Fruit fly (Drosophila melanogaster) whole organism, embryonic: ENCODE data around the gene Rpn2.

Experiments used
- Antp ChIP-seq: fragments of 200-800 bp; sonication (Bioruptor generic); optimal IDR thresholded peaks from 3 replicates; lab custom pipeline; 2016; ENCODE audit warnings: missing biosample characterization, missing genetic modification characterization
- Asciz ChIP-seq: fragments of 200-800 bp; sonication (Bioruptor generic); optimal IDR thresholded peaks from 2 replicates; lab custom pipeline; 2017; ENCODE audit warnings: missing biosample characterization, mild to moderate bottlenecking, missing genetic modification characterization, missing genetic modification reagents
- B-H1 ChIP-seq: fragments of 200-800 bp; sonication (Bioruptor generic); IDR thresholded peaks from 3 replicates; pipeline ENCODE4 v1.3.6; 2022; ENCODE audit warnings: missing biosample characterization, missing genetic modification characterization
- CG10462 ChIP-seq: fragments of 200-800 bp; sonication (Bioruptor generic); optimal IDR thresholded peaks from 2 replicates; lab custom pipeline; 2016; ENCODE audit warnings: missing biosample characterization, missing genetic modification characterization
- CG12299 ChIP-seq: fragments of 200-800 bp; sonication (Bioruptor generic); optimal IDR thresholded peaks from 2 replicates; lab custom pipeline; 2018; ENCODE audit warnings: missing biosample characterization, mild to moderate bottlenecking, missing genetic modification characterization
- CG13894 ChIP-seq: fragments of 200-800 bp; sonication (Bioruptor generic); optimal IDR thresholded peaks from 3 replicates; lab custom pipeline; 2018; ENCODE audit warnings: missing biosample characterization, mild to moderate bottlenecking, missing genetic modification characterization, moderate library complexity
- CG15269 ChIP-seq: fragments of 200-800 bp; sonication (Bioruptor generic); optimal IDR thresholded peaks from 2 replicates; lab custom pipeline; 2018; ENCODE audit warnings: missing biosample characterization, mild to moderate bottlenecking, missing genetic modification characterization, moderate library complexity
- CG17186 ChIP-seq: fragments of 200-800 bp; sonication (Bioruptor generic); optimal IDR thresholded peaks from 3 replicates; lab custom pipeline; 2017; ENCODE audit warnings: missing biosample characterization, missing genetic modification reagents, missing genetic modification characterization
- CG2875 ChIP-seq: fragments of 200-800 bp; sonication (Bioruptor generic); optimal IDR thresholded peaks from 2 replicates; lab custom pipeline; 2017; ENCODE audit warnings: missing biosample characterization, mild to moderate bottlenecking, missing genetic modification characterization, missing genetic modification reagents
- CG6254 ChIP-seq: fragments of 200-800 bp; sonication (Bioruptor generic); optimal IDR thresholded peaks from 3 replicates; lab custom pipeline; 2017; ENCODE audit warnings: mild to moderate bottlenecking, missing biosample characterization, missing genetic modification reagents, missing genetic modification characterization
- CG6689 ChIP-seq: fragments of 200-800 bp; sonication (Bioruptor generic); IDR thresholded peaks from 2 replicates; pipeline ENCODE4 v1.3.6; 2022; ENCODE audit warnings: missing biosample characterization, missing genetic modification characterization
- CG8089 ChIP-seq: fragments of 200-800 bp; sonication (Bioruptor generic); optimal IDR thresholded peaks from 3 replicates; lab custom pipeline; 2016; ENCODE audit warnings: missing biosample characterization, missing genetic modification characterization
- CHES-1-like ChIP-seq: fragments of 200-800 bp; sonication (Bioruptor generic); optimal IDR thresholded peaks from 2 replicates; lab custom pipeline; 2016; ENCODE audit warnings: missing biosample characterization, missing genetic modification characterization
- CoRest ChIP-seq: fragments of 200-800 bp; sonication (Bioruptor generic); optimal IDR thresholded peaks from 3 replicates; lab custom pipeline; 2018; ENCODE audit warnings: missing biosample characterization, mild to moderate bottlenecking, missing genetic modification characterization, moderate library complexity
- D ChIP-seq, 2 experiments: fragments of 200-800 bp in 1 of 2; fragments of >200 bp in 1 of 2; sonication (Bioruptor generic) in 1 of 2; optimal IDR thresholded peaks; 2 replicates in 1 of 2; 3 replicates in 1 of 2; lab custom pipeline; 2017; ENCODE audit warnings: mild to moderate bottlenecking in 1 of 2, missing biosample characterization in 1 of 2, missing genetic modification characterization in 1 of 2, missing genetic modification reagents in 1 of 2
- Doc2 ChIP-seq: fragments of 200-800 bp; sonication (Bioruptor generic); IDR thresholded peaks from 2 replicates; pipeline ENCODE4 v1.3.6; 2022; ENCODE audit warnings: missing biosample characterization, missing genetic modification characterization
- Dref ChIP-seq: fragments of 200-800 bp; sonication (Bioruptor generic); IDR thresholded peaks from 2 replicates; pipeline ENCODE4 v1.3.6; 2022; ENCODE audit warnings: missing biosample characterization, missing genetic modification characterization
- ERR ChIP-seq: fragments of 200-800 bp; sonication (Bioruptor generic); optimal IDR thresholded peaks from 2 replicates; lab custom pipeline; 2016; ENCODE audit warnings: missing biosample characterization, missing genetic modification characterization
- HmgD ChIP-seq: fragments of 200-800 bp; sonication (Bioruptor generic); optimal IDR thresholded peaks from 3 replicates; lab custom pipeline; 2016; ENCODE audit warnings: missing biosample characterization, missing genetic modification characterization
- Med ChIP-seq: fragments of 200-800 bp; sonication (Bioruptor generic); peaks from one replicate; lab custom pipeline; 2016; ENCODE audit warnings: missing biosample characterization, missing genetic modification characterization, mild to moderate bottlenecking, inconsistent platforms, moderate library complexity
- NC2α ChIP-seq: fragments of 200-800 bp; sonication (Bioruptor generic); optimal IDR thresholded peaks from 2 replicates; lab custom pipeline; 2016; ENCODE audit warnings: missing biosample characterization, missing genetic modification characterization
- NC2β ChIP-seq: fragments of 200-800 bp; sonication (Bioruptor generic); optimal IDR thresholded peaks from 2 replicates; lab custom pipeline; 2016; ENCODE audit warnings: missing biosample characterization, missing genetic modification characterization
- Nf-YB ChIP-seq: fragments of 200-800 bp; sonication (Bioruptor generic); optimal IDR thresholded peaks from 3 replicates; lab custom pipeline; 2019; ENCODE audit warnings: missing biosample characterization, mild to moderate bottlenecking, missing genetic modification characterization, moderate library complexity
- Ptx1 ChIP-seq: fragments of 200-800 bp; sonication (Bioruptor generic); IDR thresholded peaks from 2 replicates; pipeline ENCODE4 v1.3.6; 2022; ENCODE audit warnings: missing biosample characterization, missing genetic modification characterization
- Sox102F ChIP-seq: fragments of 200-800 bp; sonication (Bioruptor generic); optimal IDR thresholded peaks from 2 replicates; lab custom pipeline; 2018; ENCODE audit warnings: missing biosample characterization, mild to moderate bottlenecking, missing genetic modification characterization, moderate library complexity
- Sry-β ChIP-seq: fragments of 200-800 bp; sonication (Bioruptor generic); optimal IDR thresholded peaks from 2 replicates; lab custom pipeline; 2018; ENCODE audit warnings: missing biosample characterization, mild to moderate bottlenecking, missing genetic modification characterization, moderate library complexity
- Sry-δ ChIP-seq: fragments of 200-800 bp; sonication (Bioruptor generic); optimal IDR thresholded peaks from 2 replicates; lab custom pipeline; 2016; ENCODE audit warnings: missing biosample characterization, missing genetic modification characterization
- Usf ChIP-seq: fragments of 200-800 bp; sonication (Bioruptor generic); optimal IDR thresholded peaks from 2 replicates; lab custom pipeline; 2017; ENCODE audit warnings: missing genotype, missing biosample characterization, missing genetic modification characterization
- ase ChIP-seq: fragments of 200-800 bp; sonication (Bioruptor generic); IDR thresholded peaks from 3 replicates; pipeline ENCODE4 v1.3.6; 2022; ENCODE audit warnings: missing biosample characterization, missing genetic modification characterization
- cato ChIP-seq: fragments of 200-800 bp; sonication (Bioruptor generic); optimal IDR thresholded peaks from 2 replicates; lab custom pipeline; 2016; ENCODE audit warnings: missing biosample characterization, missing genetic modification characterization, borderline replicate concordance
- chn ChIP-seq: fragments of 200-800 bp; sonication (Bioruptor generic); optimal IDR thresholded peaks from 2 replicates; lab custom pipeline; 2016; ENCODE audit warnings: missing biosample characterization, missing genetic modification characterization
- ci ChIP-seq: fragments of 200-800 bp; sonication (Bioruptor generic); IDR thresholded peaks from 3 replicates; pipeline ENCODE4 v1.3.6; 2022; ENCODE audit warnings: missing biosample characterization, missing genetic modification characterization
- fu2 ChIP-seq: fragments of 200-800 bp; sonication (Bioruptor generic); optimal IDR thresholded peaks from 2 replicates; lab custom pipeline; 2016; ENCODE audit warnings: missing biosample characterization, missing genetic modification characterization
- gsb-n ChIP-seq: fragments of 200-800 bp; sonication (Bioruptor generic); optimal IDR thresholded peaks from 3 replicates; lab custom pipeline; 2018; ENCODE audit warnings: missing biosample characterization, mild to moderate bottlenecking, missing genetic modification characterization
- ham ChIP-seq: fragments of 200-800 bp; sonication (Bioruptor generic); IDR thresholded peaks from 2 replicates; pipeline ENCODE4 v1.3.6; 2022; ENCODE audit warnings: missing biosample characterization, missing genetic modification characterization
- jing ChIP-seq: fragments of 200-800 bp; sonication (Bioruptor generic); optimal IDR thresholded peaks from 2 replicates; lab custom pipeline; 2018; ENCODE audit warnings: missing biosample characterization, mild to moderate bottlenecking, missing genetic modification characterization
- kni ChIP-seq: fragments of 200-800 bp; sonication (Bioruptor generic); optimal IDR thresholded peaks from 3 replicates; lab custom pipeline; 2017; ENCODE audit warnings: mild to moderate bottlenecking, missing biosample characterization, missing genetic modification reagents, missing genetic modification characterization
- peb ChIP-seq: fragments of 200-800 bp; sonication (Bioruptor generic); IDR thresholded peaks from 2 replicates; pipeline ENCODE4 v1.3.6; 2022; ENCODE audit warnings: missing biosample characterization, missing genetic modification characterization
- pfk ChIP-seq: fragments of 200-800 bp; sonication (Bioruptor generic); optimal IDR thresholded peaks from 2 replicates; lab custom pipeline; 2018; ENCODE audit warnings: missing biosample characterization, mild to moderate bottlenecking, missing genetic modification characterization, moderate library complexity
- ranshi ChIP-seq: fragments of 200-800 bp; sonication (Bioruptor generic); IDR thresholded peaks from 2 replicates; pipeline ENCODE4 v1.3.6; 2022; ENCODE audit warnings: missing biosample characterization, missing genetic modification characterization
- schlank ChIP-seq: fragments of 200-800 bp; sonication (Bioruptor generic); optimal IDR thresholded peaks from 2 replicates; lab custom pipeline; 2018; ENCODE audit warnings: missing biosample characterization, mild to moderate bottlenecking, missing genetic modification characterization
- toy ChIP-seq: fragments of 200-800 bp; sonication (Bioruptor generic); IDR thresholded peaks from 2 replicates; pipeline ENCODE4 v1.3.6; 2022; ENCODE audit warnings: missing biosample characterization, missing genetic modification characterization
- ttk ChIP-seq: fragments of 200-800 bp; sonication (Bioruptor generic); IDR thresholded peaks from 2 replicates; pipeline ENCODE4 v2.1.2; 2022; ENCODE audit warnings: missing biosample characterization, missing genetic modification characterization
- tx ChIP-seq: fragments of 200-800 bp; sonication (Bioruptor generic); optimal IDR thresholded peaks from 2 replicates; lab custom pipeline; 2016; ENCODE audit warnings: missing biosample characterization, missing genetic modification characterization
- wdn ChIP-seq: fragments of 200-800 bp; sonication (Bioruptor generic); IDR thresholded peaks from 2 replicates; pipeline ENCODE4 v1.3.6; 2022; ENCODE audit warnings: missing biosample characterization, missing genetic modification characterization
- zf30C ChIP-seq: fragments of 200-800 bp; sonication (Bioruptor generic); optimal IDR thresholded peaks from 3 replicates; lab custom pipeline; 2018; ENCODE audit warnings: missing biosample characterization, mild to moderate bottlenecking, missing genetic modification characterization

The Rpn2 gene

DNA sequence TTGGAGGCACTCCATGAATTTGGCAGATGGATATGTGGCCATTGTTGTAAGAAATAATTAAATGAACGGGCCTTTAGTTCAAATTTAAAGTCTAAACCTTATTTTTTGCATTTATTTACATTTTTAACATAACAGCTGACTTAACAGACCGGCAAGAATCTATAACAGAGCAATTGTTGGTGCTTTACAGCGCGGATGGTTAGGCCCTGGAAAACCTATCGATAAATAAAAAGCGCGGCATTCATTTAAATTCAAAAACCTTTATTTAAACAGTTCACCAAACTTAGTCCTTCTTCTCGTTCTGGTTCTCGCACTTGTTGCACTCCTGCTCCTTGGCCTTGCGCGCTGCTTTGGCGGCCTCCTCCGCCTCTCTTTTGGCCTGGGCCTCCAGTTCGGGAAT, 49.1 kb downstream of the Rpn2 start, which contains the start of gene Mesh1 (continued):
- TF ChIP-seq CG17186 (GFP tag; lab: Kevin White, UChicago): peak; percentile 82
- no peak for TF ChIP-seq jing (GFP tag; lab: Kevin White, UChicago)
- peak; percentile 69 for TF ChIP-seq Dref (GFP tag; lab: Robert Waterston, UW)
- TF ChIP-seq Usf (GFP tag; lab: Kevin White, UChicago): no peak
- no peak for TF ChIP-seq CG2875 (GFP tag; lab: Kevin White, UChicago)
- TF ChIP-seq Sry-δ (GFP tag; lab: Kevin White, UChicago): peak; percentile 6
- TF ChIP-seq ci (GFP tag; lab: Robert Waterston, UW): no peak
- no peak for TF ChIP-seq CG13894
- TF ChIP-seq CoRest (tag; lab: Kevin White, UChicago): no peak
- TF ChIP-seq Nf-YB (GFP tag; lab: Kevin White, UChicago): no peak
- TF ChIP-seq ranshi (GFP tag; lab: Robert Waterston, UW): no peak
- no peak for TF ChIP-seq chn (GFP tag; lab: Kevin White, UChicago)
- TF ChIP-seq Sry-β: no peak
- TF ChIP-seq CG15269: no peak
- TF ChIP-seq CG6689 (GFP tag; lab: Robert Waterston, UW): no peak
- no peak for TF ChIP-seq D (optimal IDR thresholded peaks at IDR 0.05; lab: Kevin White, UChicago)
- no peak for TF ChIP-seq D (GFP tag; optimal IDR thresholded peaks at IDR 0.05; lab: Kevin White, UChicago)
- no peak for TF ChIP-seq Doc2 (GFP tag; lab: Robert Waterston, UW)
- TF ChIP-seq tx (GFP tag; lab: Kevin White, UChicago): no peak
- TF ChIP-seq, all 482 proteins: peak for 14

DNA sequence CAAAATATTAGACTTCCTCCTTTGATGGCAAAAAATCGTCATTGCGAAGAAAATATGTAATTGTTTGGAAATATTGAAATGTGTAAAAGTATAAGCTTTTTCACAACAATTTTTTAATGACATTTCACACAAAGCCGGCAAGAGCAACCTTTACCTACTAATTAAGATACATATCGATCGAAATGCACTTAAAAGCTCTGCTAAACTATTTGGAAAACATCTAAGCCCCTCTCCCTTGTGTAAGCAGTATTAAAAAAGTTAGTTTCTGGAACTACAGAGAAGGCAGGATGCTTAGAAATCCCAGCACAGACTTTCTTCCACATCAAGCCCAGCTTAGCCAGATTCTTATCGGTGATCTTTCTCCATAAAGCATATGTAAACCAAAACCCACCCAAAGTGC, 50.7 kb downstream of the Rpn2 start, which contains the start of gene Cyt-c1L:
Gene Cyt-c1L (minus strand): TSS at position 101 of the 400 bp plus-strand sequence.
- TF ChIP-seq Med (GFP tag; lab: Kevin White, UChicago) (no peak), CG10462 (GFP tag; lab: Kevin White, UChicago) (no peak)

DNA sequence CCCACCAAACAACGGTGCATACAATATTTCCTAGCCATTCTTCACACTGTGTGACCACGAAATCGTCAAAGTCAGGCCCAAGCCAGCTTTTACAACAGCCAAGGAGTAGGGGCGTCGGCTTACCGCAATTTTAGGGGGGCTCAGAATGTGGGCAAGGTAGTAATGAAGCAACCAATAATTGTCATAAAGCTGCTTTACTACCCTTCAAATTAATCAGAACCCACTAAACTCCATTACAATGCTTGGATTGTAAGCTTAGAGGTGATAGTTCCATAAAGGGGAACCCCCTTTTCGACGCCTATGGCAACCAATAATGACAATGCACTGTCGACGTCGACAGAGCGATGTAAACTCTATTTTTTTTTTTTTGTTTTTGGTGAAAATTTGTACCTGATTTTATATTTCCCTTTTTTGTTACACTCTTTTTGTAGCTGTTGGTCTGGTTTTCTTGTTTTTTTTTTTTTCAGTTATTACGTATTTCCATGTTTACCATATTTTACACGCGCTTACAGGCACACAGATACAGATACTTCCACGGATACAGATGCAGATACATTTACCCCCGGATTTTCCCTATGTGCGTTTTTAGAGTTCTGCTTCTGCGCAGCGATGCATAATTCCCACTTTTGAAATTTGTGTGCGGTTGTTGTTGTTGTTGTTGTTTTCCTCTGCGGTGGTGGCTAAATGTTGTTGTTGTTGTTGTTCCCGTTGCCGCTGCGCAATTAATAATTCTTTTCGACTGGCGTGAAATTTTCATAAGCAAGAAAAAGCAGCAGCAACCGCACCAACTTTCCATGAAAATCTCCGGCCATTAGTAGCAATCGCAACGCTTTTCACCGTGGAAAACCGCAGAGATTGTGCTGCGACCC, 51.5 kb downstream of the Rpn2 start:
- peak; percentile 73; the same call in 2 of the 3 replicates for TF ChIP-seq ase (GFP tag; lab: Robert Waterston, UW)
- peak; percentile 90 for TF ChIP-seq Sox102F (GFP tag; lab: Kevin White, UChicago)
- peak; percentile 87 for TF ChIP-seq Ptx1 (GFP tag; lab: Robert Waterston, UW)
- no peak for TF ChIP-seq HmgD (GFP tag; lab: Kevin White, UChicago)
- TF ChIP-seq CG10462 (GFP tag; lab: Kevin White, UChicago): peak; percentile 41
- peak; percentile 65 for TF ChIP-seq cato (GFP tag; lab: Kevin White, UChicago)
- no peak for TF ChIP-seq ham
- peak; percentile 72 for TF ChIP-seq Asciz
- TF ChIP-seq zf30C (GFP tag; lab: Kevin White, UChicago): no peak
- TF ChIP-seq B-H1 (GFP tag; lab: Robert Waterston, UW): peak; percentile 66
- TF ChIP-seq NC2β (GFP tag; lab: Kevin White, UChicago): peak; percentile 68
- peak; percentile 15 for TF ChIP-seq kni
- TF ChIP-seq schlank: no peak
- peak; percentile 25 for TF ChIP-seq ERR
- TF ChIP-seq peb (GFP tag; lab: Robert Waterston, UW): peak; percentile 81
- TF ChIP-seq CG12299: peak; percentile 59
- TF ChIP-seq gsb-n (tag; lab: Kevin White, UChicago): peak; percentile 69
- TF ChIP-seq CHES-1-like (GFP tag; lab: Kevin White, UChicago): peak; percentile 42
- TF ChIP-seq ranshi (GFP tag; lab: Robert Waterston, UW): peak; percentile 72; the same call in 1 of the 2 replicates
- peak; percentile 79 for TF ChIP-seq Antp (GFP tag; lab: Kevin White, UChicago)
- no peak for TF ChIP-seq toy
- peak; percentile 44; the same call in 1 of the 2 replicates for TF ChIP-seq wdn (GFP tag; lab: Robert Waterston, UW)
- peak; percentile 53 for TF ChIP-seq NC2α
- no peak for TF ChIP-seq fu2
- TF ChIP-seq pfk: no peak
- peak; percentile 77 for TF ChIP-seq ttk (GFP tag; lab: Robert Waterston, UW)
- TF ChIP-seq CG6254 (GFP tag; lab: Kevin White, UChicago): peak; percentile 63
- TF ChIP-seq CG8089 (GFP tag; lab: Kevin White, UChicago): peak; percentile 60
